Fruit fly (Drosophila melanogaster) whole organism, embryonic: ENCODE measurements around the gene CG32428.
A peak's percentile ranks its signal among the peaks of the same experiment; 100 is the strongest.

Source experiments
- Antp ChIP-seq: fragments of 200-800 bp; sonication (Bioruptor generic); optimal IDR thresholded peaks from 3 replicates; lab custom pipeline; 2016; ENCODE audit warnings: missing biosample characterization, missing genetic modification characterization
- Bdp1 ChIP-seq: fragments of 200-800 bp; sonication (Bioruptor generic); optimal IDR thresholded peaks from 3 replicates; lab custom pipeline; 2016; ENCODE audit warnings: missing biosample characterization, missing genetic modification characterization
- Bgb ChIP-seq: fragments of 200-800 bp; sonication (Bioruptor generic); IDR thresholded peaks from 2 replicates; pipeline ENCODE4 v1.3.6; 2022; ENCODE audit warnings: missing biosample characterization, missing genetic modification characterization; ENCODE audit not compliant: partially characterized antibody
- Blimp-1 ChIP-seq: fragments of 200-800 bp; sonication (Bioruptor generic); optimal IDR thresholded peaks from 3 replicates; lab custom pipeline; 2018; ENCODE audit warnings: missing biosample characterization, missing genetic modification characterization, mild to moderate bottlenecking, moderate library complexity, missing genetic modification reagents
- CG10267 ChIP-seq: fragments of 200-800 bp; sonication (Bioruptor generic); optimal IDR thresholded peaks from 2 replicates; lab custom pipeline; 2018; ENCODE audit warnings: missing biosample characterization, mild to moderate bottlenecking, missing genetic modification characterization, moderate library complexity
- CG10431 ChIP-seq: fragments of 200-800 bp; sonication (Bioruptor generic); optimal IDR thresholded peaks from 3 replicates; lab custom pipeline; 2018; ENCODE audit warnings: missing biosample characterization, mild to moderate bottlenecking, missing genetic modification characterization
- CG10654 ChIP-seq: fragments of 200-800 bp; sonication (Bioruptor generic); optimal IDR thresholded peaks from 2 replicates; lab custom pipeline; 2016; ENCODE audit warnings: missing biosample characterization, missing genetic modification characterization
- CG10979 ChIP-seq: fragments of 200-800 bp; sonication (Bioruptor generic); optimal IDR thresholded peaks from 2 replicates; lab custom pipeline; 2018; ENCODE audit warnings: missing biosample characterization, mild to moderate bottlenecking, missing genetic modification characterization, moderate library complexity
- CG13123 ChIP-seq: fragments of 200-800 bp; sonication (Bioruptor generic); optimal IDR thresholded peaks from 2 replicates; lab custom pipeline; 2016; ENCODE audit warnings: missing biosample characterization, missing genetic modification characterization
- CG1529 ChIP-seq: fragments of 200-800 bp; sonication (Bioruptor generic); optimal IDR thresholded peaks from 3 replicates; lab custom pipeline; 2018; ENCODE audit warnings: missing biosample characterization, missing genetic modification characterization
- CG2199 ChIP-seq: fragments of 200-800 bp; sonication (Bioruptor generic); IDR thresholded peaks from 3 replicates; pipeline ENCODE4 v1.3.6; 2022; ENCODE audit warnings: missing biosample characterization, missing genetic modification characterization
- CG2678 ChIP-seq: fragments of 200-800 bp; sonication (Bioruptor generic); optimal IDR thresholded peaks from 3 replicates; lab custom pipeline; 2019; ENCODE audit warnings: missing biosample characterization, mild to moderate bottlenecking, missing genetic modification characterization, moderate library complexity
- CG2712 ChIP-seq: fragments of 200-800 bp; optimal IDR thresholded peaks from 3 replicates; lab custom pipeline; 2019; ENCODE audit warnings: missing biosample characterization, mild to moderate bottlenecking, missing genetic modification characterization, moderate library complexity
- CG2889 ChIP-seq: fragments of 200-800 bp; sonication (Bioruptor generic); IDR thresholded peaks from 3 replicates; pipeline ENCODE4 v1.3.6; 2022; ENCODE audit warnings: missing biosample characterization, missing genetic modification characterization
- CG31224 ChIP-seq: fragments of 200-800 bp; sonication (Bioruptor generic); IDR thresholded peaks from 2 replicates; pipeline ENCODE4 v1.3.6; 2022; ENCODE audit warnings: missing biosample characterization, missing genetic modification characterization
- CG4617 ChIP-seq: fragments of 200-800 bp; sonication (Bioruptor generic); optimal IDR thresholded peaks from 3 replicates; lab custom pipeline; 2016; ENCODE audit warnings: missing biosample characterization, missing genetic modification characterization, borderline replicate concordance
- CG4707 ChIP-seq: fragments of 200-800 bp; sonication (Bioruptor generic); optimal IDR thresholded peaks from 2 replicates; lab custom pipeline; 2018; ENCODE audit warnings: missing biosample characterization, mild to moderate bottlenecking, missing genetic modification characterization, moderate library complexity
- CG8765 ChIP-seq: fragments of 200-800 bp; sonication (Bioruptor generic); IDR thresholded peaks from 2 replicates; pipeline ENCODE4 v1.3.6; 2022; ENCODE audit warnings: missing biosample characterization, missing genetic modification characterization
- CG9437 ChIP-seq: fragments of 200-800 bp; sonication (Bioruptor generic); optimal IDR thresholded peaks from 2 replicates; lab custom pipeline; 2018; ENCODE audit warnings: missing biosample characterization, mild to moderate bottlenecking, missing genetic modification characterization
- CG9727 ChIP-seq: fragments of 200-800 bp; sonication (Bioruptor generic); optimal IDR thresholded peaks from 3 replicates; lab custom pipeline; 2017; ENCODE audit warnings: missing biosample characterization, mild to moderate bottlenecking, missing genetic modification characterization
- CG9932 ChIP-seq: fragments of 200-800 bp; sonication (Bioruptor generic); IDR thresholded peaks from 2 replicates; pipeline ENCODE4 v1.3.6; 2022; ENCODE audit warnings: missing biosample characterization, missing genetic modification characterization
- CTCF ChIP-seq: fragments of 200-800 bp; sonication (Bioruptor generic); optimal IDR thresholded peaks from 2 replicates; lab custom pipeline; 2017; ENCODE audit warnings: missing biosample characterization, mild to moderate bottlenecking, missing genetic modification characterization, moderate library complexity
- E2f2 ChIP-seq: fragments of 200-800 bp; sonication (Bioruptor generic); IDR thresholded peaks from 2 replicates; pipeline ENCODE4 v1.3.6; 2022; ENCODE audit warnings: missing biosample characterization, missing genetic modification characterization
- Elba2 ChIP-seq: fragments of 200-800 bp; sonication (Bioruptor generic); optimal IDR thresholded peaks from 3 replicates; lab custom pipeline; 2016; ENCODE audit warnings: missing biosample characterization, missing genetic modification characterization
- H15 ChIP-seq: fragments of 200-800 bp; sonication (Bioruptor generic); IDR thresholded peaks from 3 replicates; pipeline ENCODE4 v1.3.6; 2022; ENCODE audit warnings: missing biosample characterization, missing genetic modification characterization
- HmgZ ChIP-seq: fragments of 200-800 bp; sonication (Bioruptor generic); optimal IDR thresholded peaks from 2 replicates; lab custom pipeline; 2018; ENCODE audit warnings: missing biosample characterization, mild to moderate bottlenecking, missing genetic modification characterization
- Nf-YA ChIP-seq: fragments of 200-800 bp; sonication (Bioruptor generic); IDR thresholded peaks from 2 replicates; pipeline ENCODE4 v1.3.6; 2022; ENCODE audit warnings: missing biosample characterization, missing genetic modification characterization
- Pdp1 ChIP-seq, 2 experiments: fragments of 200-800 bp; sonication (Bioruptor generic); optimal IDR thresholded peaks; 3 replicates each; lab custom pipeline; 2016; ENCODE audit warnings: missing biosample characterization in 2 of 2, missing genetic modification characterization in 2 of 2, mild to moderate bottlenecking in 1 of 2, moderate library complexity in 1 of 2
- Rfx ChIP-seq: fragments of 200-800 bp; sonication (Bioruptor generic); IDR thresholded peaks from 2 replicates; pipeline ENCODE4 v1.3.6; 2022; ENCODE audit warnings: missing biosample characterization, missing genetic modification characterization
- Sry-β ChIP-seq: fragments of 200-800 bp; sonication (Bioruptor generic); optimal IDR thresholded peaks from 2 replicates; lab custom pipeline; 2018; ENCODE audit warnings: missing biosample characterization, mild to moderate bottlenecking, missing genetic modification characterization, moderate library complexity
- ab ChIP-seq: fragments of 200-800 bp; sonication (Bioruptor generic); optimal IDR thresholded peaks from 2 replicates; lab custom pipeline; 2016; ENCODE audit warnings: missing biosample characterization, missing genetic modification characterization
- ash1 ChIP-seq: fragments of 200-800 bp; sonication (Bioruptor generic); optimal IDR thresholded peaks from 2 replicates; lab custom pipeline; 2018; ENCODE audit warnings: missing biosample characterization, mild to moderate bottlenecking, missing genetic modification characterization
- bbx ChIP-seq: fragments of 200-800 bp; sonication (Bioruptor generic); IDR thresholded peaks from 2 replicates; pipeline ENCODE4 v1.3.6; 2022; ENCODE audit warnings: missing biosample characterization, missing genetic modification characterization; ENCODE audit not compliant: partially characterized antibody
- bcd ChIP-seq: fragments of 200-800 bp; sonication (Bioruptor generic); optimal IDR thresholded peaks from 2 replicates; lab custom pipeline; 2017; ENCODE audit warnings: missing biosample characterization, mild to moderate bottlenecking, missing genetic modification characterization
- cad ChIP-seq: fragments of >200 bp; optimal IDR thresholded peaks from 2 replicates; lab custom pipeline; 2017; ENCODE audit warnings: missing biosample characterization, missing genetic modification characterization
- exex ChIP-seq: fragments of 200-800 bp; sonication (Bioruptor generic); optimal IDR thresholded peaks from 4 replicates; lab custom pipeline; 2018; ENCODE audit warnings: missing biosample characterization, mild to moderate bottlenecking, missing genetic modification characterization, moderate library complexity
- hkb ChIP-seq, 2 experiments: fragments of 200-800 bp in 1 of 2; fragments of >200 bp in 1 of 2; sonication (Bioruptor generic) in 1 of 2; IDR thresholded peaks in 1 of 2; optimal IDR thresholded peaks in 1 of 2; 2 replicates each; pipeline versions ENCODE4 v1.3.6 to Lab custom; 2017 to 2022; ENCODE audit warnings: missing biosample characterization in 1 of 2, missing genetic modification characterization in 1 of 2
- jing ChIP-seq: fragments of 200-800 bp; sonication (Bioruptor generic); optimal IDR thresholded peaks from 2 replicates; lab custom pipeline; 2018; ENCODE audit warnings: missing biosample characterization, mild to moderate bottlenecking, missing genetic modification characterization
- mam ChIP-seq: fragments of 200-800 bp; sonication (Bioruptor generic); optimal IDR thresholded peaks from 3 replicates; lab custom pipeline; 2016; ENCODE audit warnings: missing biosample characterization, missing genetic modification characterization
- onecut ChIP-seq: fragments of 200-800 bp; sonication (Bioruptor generic); IDR thresholded peaks from 2 replicates; pipeline ENCODE4 v1.3.6; 2022; ENCODE audit warnings: missing biosample characterization, missing genetic modification characterization
- pho ChIP-seq: fragments of 200-800 bp; sonication (Bioruptor generic); optimal IDR thresholded peaks from 2 replicates; lab custom pipeline; 2016; ENCODE audit warnings: missing biosample characterization, missing genetic modification characterization
- pzg ChIP-seq: fragments of 200-800 bp; sonication (Bioruptor generic); optimal IDR thresholded peaks from 3 replicates; lab custom pipeline; 2018; ENCODE audit warnings: missing biosample characterization, mild to moderate bottlenecking, missing genetic modification characterization, moderate library complexity
- sqz ChIP-seq: fragments of 200-800 bp; sonication (Bioruptor generic); optimal IDR thresholded peaks from 3 replicates; lab custom pipeline; 2018; ENCODE audit warnings: missing biosample characterization, mild to moderate bottlenecking, missing genetic modification characterization
- stwl ChIP-seq: fragments of 200-800 bp; sonication (Bioruptor generic); optimal IDR thresholded peaks from 3 replicates; lab custom pipeline; 2018; ENCODE audit warnings: missing biosample characterization, mild to moderate bottlenecking, missing genetic modification characterization, moderate library complexity
- sug ChIP-seq: fragments of 200-800 bp; optimal IDR thresholded peaks from 2 replicates; lab custom pipeline; 2019; ENCODE audit warnings: missing biosample characterization, mild to moderate bottlenecking, missing genetic modification characterization, moderate library complexity
- tin ChIP-seq: fragments of 200-800 bp; sonication (Bioruptor generic); optimal IDR thresholded peaks from 3 replicates; lab custom pipeline; 2016; ENCODE audit warnings: missing biosample characterization, missing genetic modification characterization
- trem ChIP-seq: fragments of 200-800 bp; optimal IDR thresholded peaks from 3 replicates; lab custom pipeline; 2019; ENCODE audit warnings: missing biosample characterization, mild to moderate bottlenecking, missing genetic modification characterization, moderate library complexity
- tup ChIP-seq: fragments of 200-800 bp; sonication (Bioruptor generic); optimal IDR thresholded peaks from 2 replicates; lab custom pipeline; 2016; ENCODE audit warnings: missing biosample characterization, mild to moderate bottlenecking, missing genetic modification characterization, moderate library complexity
- vnd ChIP-seq: fragments of 200-800 bp; sonication (Bioruptor generic); IDR thresholded peaks from 3 replicates; pipeline ENCODE4 v1.3.6; 2022; ENCODE audit warnings: missing biosample characterization, missing genetic modification characterization; ENCODE audit not compliant: partially characterized antibody

Gene CG32428

DNA sequence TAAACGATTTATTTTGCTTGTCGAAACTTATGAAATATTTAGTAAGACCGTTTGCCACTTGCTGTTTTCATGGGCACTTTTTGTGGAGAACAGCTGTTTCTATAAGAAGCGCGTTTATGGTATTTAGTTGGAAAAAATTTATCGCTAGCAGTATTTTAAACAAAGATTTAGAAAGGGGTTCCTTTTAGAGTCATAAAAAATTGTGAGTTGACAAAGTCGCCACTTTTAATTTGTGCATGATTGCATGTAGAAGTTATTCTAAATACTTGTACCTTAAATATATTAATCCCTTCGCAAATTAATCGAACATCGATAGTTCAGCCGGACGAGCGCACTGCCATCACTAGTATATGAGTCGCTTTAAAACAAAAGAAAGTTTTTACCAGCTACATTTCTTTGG, 41.2 kb downstream of the CG32428 start, which contains the start of the genes Las and Psn (continued):
- TF ChIP-seq pho (GFP tag; lab: Kevin White, UChicago) = no peak
- peak; percentile 70 for TF ChIP-seq trem (tag; lab: Kevin White, UChicago)
- TF ChIP-seq sqz (GFP tag; lab: Kevin White, UChicago) = no peak
- TF ChIP-seq bcd = no peak
- TF ChIP-seq Sry-β (GFP tag; lab: Kevin White, UChicago) = no peak
- no peak for TF ChIP-seq mam (GFP tag; lab: Kevin White, UChicago)
- TF ChIP-seq ash1 = no peak
- TF ChIP-seq tin (GFP tag; lab: Kevin White, UChicago) = peak; percentile 9
- TF ChIP-seq CG1529 = no peak
- no peak for TF ChIP-seq CG13123 (GFP tag; lab: Kevin White, UChicago)
- no peak for TF ChIP-seq H15 (GFP tag; lab: Robert Waterston, UW)
- TF ChIP-seq hkb (optimal IDR thresholded peaks at IDR 0.05; lab: Kevin White, UChicago) = no peak
- no peak for TF ChIP-seq hkb (GFP tag; IDR thresholded peaks at IDR 0.05; lab: Robert Waterston, UW)
- no peak for TF ChIP-seq Nf-YA
- TF ChIP-seq ab = no peak
- TF ChIP-seq Antp (GFP tag; lab: Kevin White, UChicago) = no peak
- no peak for TF ChIP-seq CG10979 (tag; lab: Kevin White, UChicago)
- no peak for TF ChIP-seq CG9932 (GFP tag; lab: Robert Waterston, UW)
- TF ChIP-seq CG2889 (GFP tag; lab: Robert Waterston, UW) = no peak
- no peak for TF ChIP-seq CG9727 (GFP tag; lab: Kevin White, UChicago)
- no peak for TF ChIP-seq jing (GFP tag; lab: Kevin White, UChicago)
- TF ChIP-seq CG10431 (GFP tag; lab: Kevin White, UChicago) = no peak
- no peak for TF ChIP-seq CG31224 (GFP tag; lab: Robert Waterston, UW)
- TF ChIP-seq, all 482 proteins: peak for 77

DNA sequence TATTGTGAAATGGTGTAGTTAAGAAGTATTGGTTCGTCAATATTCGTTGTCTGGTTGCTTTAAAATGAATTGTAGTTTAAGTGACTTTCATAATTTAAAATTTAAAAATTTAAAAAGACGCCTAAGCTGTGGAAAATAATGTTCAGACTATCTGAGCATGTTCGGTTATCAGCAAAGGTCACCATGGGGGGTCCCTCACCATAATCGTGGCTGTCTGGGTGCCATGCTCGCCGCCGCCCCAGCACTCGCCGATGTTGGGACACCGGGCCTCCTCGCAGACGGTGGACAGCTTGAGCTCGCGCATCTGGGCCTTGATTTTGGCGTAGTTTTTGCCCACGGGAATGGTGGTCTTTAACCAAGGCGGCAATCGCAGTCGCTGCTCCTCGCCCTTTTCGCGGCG, 41.9 kb downstream of the CG32428 start:
- TF ChIP-seq tup (GFP tag; lab: Kevin White, UChicago) (no peak), vnd (GFP tag; lab: Robert Waterston, UW) (no peak), sug (tag; lab: Kevin White, UChicago) (peak; percentile 99), cad (no peak), CG8765 (GFP tag; lab: Robert Waterston, UW) (no peak), CG4707 (GFP tag; lab: Kevin White, UChicago) (no peak), exex (tag; lab: Kevin White, UChicago) (no peak), Bgb (GFP tag; lab: Robert Waterston, UW) (peak; percentile 13), onecut (GFP tag; lab: Robert Waterston, UW) (no peak), Rfx (GFP tag; lab: Robert Waterston, UW) (no peak), CG9437 (GFP tag; lab: Kevin White, UChicago) (no peak)

DNA sequence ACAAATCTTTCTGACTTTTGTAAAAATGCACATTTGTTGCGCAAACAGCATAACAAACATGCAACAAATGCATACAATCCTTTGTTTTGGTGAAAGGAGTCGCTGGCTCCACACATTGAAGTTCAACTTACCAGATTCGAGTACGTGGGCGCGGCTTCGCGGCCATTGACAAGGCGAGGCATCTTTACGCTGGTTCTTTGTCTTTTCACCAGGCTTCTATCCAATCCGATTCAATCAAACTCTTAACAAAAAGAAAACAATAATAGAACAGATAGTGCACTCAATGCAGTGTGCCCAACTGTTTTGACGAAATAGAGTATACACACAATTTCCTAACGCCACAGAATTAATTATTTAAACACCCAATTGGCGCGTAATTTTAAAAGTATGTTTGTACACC, 43.3 kb downstream of the CG32428 start, which contains the start of gene CG5262:
TSS of gene CG5262 (minus strand) at position 294 of the 400 bp plus-strand sequence.
- TF ChIP-seq E2f2 (GFP tag; lab: Robert Waterston, UW) = peak; percentile 92
- peak; percentile 44 for TF ChIP-seq CG10267 (tag; lab: Kevin White, UChicago)
- peak; percentile 37 for TF ChIP-seq bbx
- peak in 1 of 2 experiments; percentile 55 for TF ChIP-seq Pdp1 (GFP tag; optimal IDR thresholded peaks at IDR 0.05; lab: Kevin White, UChicago)
- peak; percentile 36; the same call in 1 of the 2 replicates for TF ChIP-seq Bgb (GFP tag; lab: Robert Waterston, UW)
- peak; percentile 79 for TF ChIP-seq stwl (tag; lab: Kevin White, UChicago)
- TF ChIP-seq HmgZ (tag; lab: Kevin White, UChicago) = peak; percentile 47
- TF ChIP-seq CG2678 (tag; lab: Kevin White, UChicago) = no peak
- peak; percentile 72 for TF ChIP-seq pzg (GFP tag; lab: Kevin White, UChicago)
- TF ChIP-seq CG2712 (tag; lab: Kevin White, UChicago) = peak; percentile 30
- peak; percentile 83 for TF ChIP-seq CG4617 (GFP tag; lab: Kevin White, UChicago)
- peak; percentile 66 for TF ChIP-seq trem (tag; lab: Kevin White, UChicago)
- TF ChIP-seq Bdp1 (GFP tag; lab: Kevin White, UChicago) = no peak
- TF ChIP-seq CTCF = peak; percentile 31
- TF ChIP-seq CG10654 (GFP tag; lab: Kevin White, UChicago) = no peak
- no peak for TF ChIP-seq Blimp-1 (GFP tag; lab: Kevin White, UChicago)
- TF ChIP-seq Elba2 (GFP tag; lab: Kevin White, UChicago) = peak; percentile 82
- TF ChIP-seq CG2199 (GFP tag; lab: Robert Waterston, UW) = peak; percentile 48; the same call in 1 of the 3 replicates
